Worm (Caenorhabditis elegans): ENCODE data around the gene F02E11.7.

The F02E11.7 gene

ce11 chrII:3248043-3248718, 19.3 kb upstream of the F02E11.7 start, which contains the start of the genes fbxc-50 and C17F4.2:
fbxc-50 (minus strand) TSS chrII:3248123.
C17F4.2 (plus strand) TSS chrII:3248668.
- no peak for TF ChIP-seq nhr-12 (tag; optimal IDR thresholded peaks at IDR 0.05)
- no peak for TF ChIP-seq elt-1 (tag; optimal IDR thresholded peaks at IDR 0.05; ENCODE audit: borderline replicate concordance, insufficient read depth)
- TF ChIP-seq ham-2 (GFP tag; optimal IDR thresholded peaks at IDR 0.05), result no peak
- TF ChIP-seq unc-39 (tag; optimal IDR thresholded peaks at IDR 0.05), result no peak
- TF ChIP-seq hlh-1 (tag; optimal IDR thresholded peaks at IDR 0.05), result peak; percentile 35
- TF ChIP-seq unc-120 (tag; optimal IDR thresholded peaks at IDR 0.05; ENCODE audit: poor library complexity, severe bottlenecking), result no peak

ce11 chrII:3249406-3249805, 18.1 kb upstream of the F02E11.7 start, which contains the start of gene clec-124:
clec-124 (plus strand) TSS chrII:3249706.
- no peak for TF ChIP-seq sptf-1 (tag; optimal IDR thresholded peaks at IDR 0.05)

DNA sequence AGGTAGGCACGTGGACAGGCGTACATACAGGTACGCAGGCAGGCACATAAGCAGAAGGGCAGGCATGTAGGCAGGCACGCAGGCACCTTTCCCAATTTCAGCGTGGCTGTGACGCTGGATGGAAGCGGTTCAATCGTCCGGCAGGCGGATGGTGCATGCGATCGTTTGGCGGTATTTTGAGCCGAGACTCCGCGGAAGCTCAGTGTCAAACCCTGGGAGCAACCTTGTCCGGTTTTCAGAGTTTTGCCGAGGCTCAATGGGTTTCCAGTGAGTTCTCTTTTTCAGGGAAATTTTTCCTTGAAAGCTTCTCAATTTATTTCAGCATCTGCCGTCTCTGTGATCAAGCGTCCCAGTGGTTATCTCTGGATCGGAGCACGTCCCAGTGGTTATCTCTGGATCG, 17.3 kb upstream of the F02E11.7 start:
- no peak for TF ChIP-seq ceh-83 (GFP tag; optimal IDR thresholded peaks at IDR 0.05)
- no peak for TF ChIP-seq zip-8 (tag; optimal IDR thresholded peaks at IDR 0.05)
- TF ChIP-seq mep-1 (tag; optimal IDR thresholded peaks at IDR 0.05), result no peak
- TF ChIP-seq ces-1 (GFP tag; optimal IDR thresholded peaks at IDR 0.05), result no peak
- no peak for TF ChIP-seq nhr-237 (tag; optimal IDR thresholded peaks at IDR 0.05)
- TF ChIP-seq tbx-8 (GFP tag; optimal IDR thresholded peaks at IDR 0.05), result no peak
- no peak for TF ChIP-seq sem-2 (GFP tag; optimal IDR thresholded peaks at IDR 0.05)

- TF ChIP-seq flh-1 (GFP tag; optimal IDR thresholded peaks at IDR 0.05) (no peak), lsy-2 (tag; optimal IDR thresholded peaks at IDR 0.05) (no peak), lin-13 (tag; optimal IDR thresholded peaks at IDR 0.05) (no peak), ceh-83 (GFP tag; optimal IDR thresholded peaks at IDR 0.05) (no peak), ztf-11 (tag; optimal IDR thresholded peaks at IDR 0.05) (no peak), unc-62 (GFP tag; optimal IDR thresholded peaks at IDR 0.05) (no peak), elt-3 (tag; optimal IDR thresholded peaks at IDR 0.05) (no peak), mep-1 (tag; optimal IDR thresholded peaks at IDR 0.05) (no peak), ham-2 (GFP tag; optimal IDR thresholded peaks at IDR 0.05) (no peak), hlh-1 (tag; optimal IDR thresholded peaks at IDR 0.05) (no peak), blmp-1 (tag; optimal IDR thresholded peaks at IDR 0.05) (no peak), lin-32 (GFP tag; optimal IDR thresholded peaks at IDR 0.05) (no peak), M03D4.4 (tag; optimal IDR thresholded peaks at IDR 0.05) (no peak), ces-1 (GFP tag; optimal IDR thresholded peaks at IDR 0.05) (no peak), nhr-28 (tag; optimal IDR thresholded peaks at IDR 0.05) (no peak), sptf-1 (tag; optimal IDR thresholded peaks at IDR 0.05) (no peak), tbx-8 (GFP tag; optimal IDR thresholded peaks at IDR 0.05) (no peak)
Measured at ce11 chrII:3251782-3252181, 15.7 kb upstream of the F02E11.7 start.

DNA sequence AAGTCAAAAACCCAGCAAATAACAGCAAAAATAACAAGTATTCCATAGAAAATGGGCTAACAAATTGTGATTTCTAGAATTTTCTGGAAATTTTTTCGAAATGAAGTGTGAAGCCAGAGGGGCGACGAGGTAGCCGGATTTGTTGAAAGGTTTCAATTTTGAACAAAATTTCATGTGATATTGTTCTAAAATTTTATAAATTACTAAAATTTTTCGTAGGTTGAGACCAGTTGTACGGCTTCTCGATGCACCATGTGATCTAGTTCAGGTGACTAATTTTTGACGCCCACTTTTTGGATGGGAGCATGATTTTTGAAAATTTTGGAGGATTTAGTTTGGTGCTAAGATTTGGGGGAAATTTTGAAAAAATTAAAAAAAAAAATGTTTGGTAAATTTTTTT, 8.2 kb upstream of the F02E11.7 start, which contains the start of gene gcy-19:
Gene gcy-19 (minus strand): TSS at position 101 of the 400 bp plus-strand sequence.
- TF ChIP-seq ceh-39 (tag; optimal IDR thresholded peaks at IDR 0.05) (no peak), ceh-83 (GFP tag; optimal IDR thresholded peaks at IDR 0.05) (no peak), sptf-1 (tag; optimal IDR thresholded peaks at IDR 0.05) (no peak), bed-3 (GFP tag; optimal IDR thresholded peaks at IDR 0.05) (no peak), unc-62 (GFP tag; optimal IDR thresholded peaks at IDR 0.05) (no peak), elt-3 (tag; optimal IDR thresholded peaks at IDR 0.05) (no peak), nhr-76 (tag; optimal IDR thresholded peaks at IDR 0.05) (no peak), drap-1 (GFP tag; optimal IDR thresholded peaks at IDR 0.05) (no peak), cnd-1 (tag; optimal IDR thresholded peaks at IDR 0.05) (no peak), nhr-12 (tag; optimal IDR thresholded peaks at IDR 0.05) (no peak), nhr-237 (tag; optimal IDR thresholded peaks at IDR 0.05) (no peak)

- TF ChIP-seq tbx-8 (GFP tag; optimal IDR thresholded peaks at IDR 0.05), result no peak
- no peak for TF ChIP-seq flh-1 (GFP tag; optimal IDR thresholded peaks at IDR 0.05)
- TF ChIP-seq pha-4 (tag; optimal IDR thresholded peaks at IDR 0.05), result no peak
- TF ChIP-seq ceh-39 (tag; optimal IDR thresholded peaks at IDR 0.05), result no peak
- no peak for TF ChIP-seq nhr-76 (tag; optimal IDR thresholded peaks at IDR 0.05)
- TF ChIP-seq nhr-28 (tag; optimal IDR thresholded peaks at IDR 0.05), result no peak
- TF ChIP-seq nhr-12 (tag; optimal IDR thresholded peaks at IDR 0.05), result no peak
- no peak for TF ChIP-seq elt-3 (tag; optimal IDR thresholded peaks at IDR 0.05)
- TF ChIP-seq sem-2 (GFP tag; optimal IDR thresholded peaks at IDR 0.05), result no peak
Measured at ce11 chrII:3262504-3262903, 5.0 kb upstream of the F02E11.7 start, which contains the start of gene F02E11.2. F02E11.2 (plus strand) TSS chrII:3262804.

Data from whole organism, mixed stage, embryonic.